Fruit fly (Drosophila melanogaster) whole organism, pupa: ENCODE results near the gene Mocs1.

ENCODE experiments used
- CG10348 ChIP-seq: fragments of 200-800 bp; sonication (Bioruptor generic); IDR thresholded peaks from 2 replicates; pipeline ENCODE4 v1.3.6; 2022; ENCODE audit warnings: missing biosample characterization, missing genetic modification characterization
- CG13204 ChIP-seq: fragments of 200-800 bp; sonication (Bioruptor generic); optimal IDR thresholded peaks from 2 replicates; lab custom pipeline; 2018; ENCODE audit warnings: missing biosample characterization, mild to moderate bottlenecking, missing genetic modification characterization, moderate library complexity
- CG15710 ChIP-seq: fragments of 200-800 bp; sonication (Bioruptor generic); optimal IDR thresholded peaks from 2 replicates; lab custom pipeline; 2018; ENCODE audit warnings: missing biosample characterization, mild to moderate bottlenecking, missing genetic modification characterization, moderate library complexity
- CG32121 ChIP-seq: fragments of 200-800 bp; sonication (Bioruptor generic); IDR thresholded peaks from 2 replicates; pipeline ENCODE4 v1.3.6; 2022; ENCODE audit warnings: missing biosample characterization, missing genetic modification characterization
- CG8159 ChIP-seq: fragments of 200-800 bp; sonication (Bioruptor generic); optimal IDR thresholded peaks from 3 replicates; lab custom pipeline; 2018; ENCODE audit warnings: missing biosample characterization, mild to moderate bottlenecking, missing genetic modification characterization, moderate library complexity
- CG9948 ChIP-seq: fragments of 200-800 bp; sonication (Bioruptor generic); optimal IDR thresholded peaks from 2 replicates; lab custom pipeline; 2018; ENCODE audit warnings: missing biosample characterization, mild to moderate bottlenecking, missing genetic modification characterization, moderate library complexity
- fd96Ca ChIP-seq: fragments of 200-800 bp; sonication (Bioruptor generic); IDR thresholded peaks from 3 replicates; pipeline ENCODE4 v1.3.6; 2022; ENCODE audit warnings: missing biosample characterization, missing genetic modification characterization

dm6 chr3L:11085810-11086209, 15.5 kb downstream of the Mocs1 start:
- TF ChIP-seq CG13204 (GFP tag; lab: Kevin White, UChicago) = no peak
- no peak for TF ChIP-seq CG15710 (tag; lab: Kevin White, UChicago)
- TF ChIP-seq CG10348 (GFP tag; lab: Robert Waterston, UW) = no peak
- TF ChIP-seq CG8159 (tag; lab: Kevin White, UChicago) = no peak
- no peak for TF ChIP-seq CG32121
- TF ChIP-seq CG9948 = no peak
- TF ChIP-seq fd96Ca = no peak
